In genomic region chr2L:1649244-1649827, dm6 we compare ENCODE assay signal across 1 fruit fly cellular context.
TF ChIP-seq lines count a peak whose summit lies in the region.

No protein-coding gene starts in this region.

TF ChIP-seq in whole organism, embryonic, 481 proteins besides CTCF, POLR2A, EP300 and RAD21 (continued from another document):
- TF ChIP-seq CG13287 (GFP tag; IDR thresholded peaks at IDR 0.05; lab: Robert Waterston, UW; ENCODE audit: partially characterized antibody) (no peak), CG10321 (GFP tag; IDR thresholded peaks at IDR 0.05; lab: Robert Waterston, UW) (peak; percentile 52; the same call in 1 of the 2 replicates), CG10979 (tag; optimal IDR thresholded peaks at IDR 0.05; lab: Kevin White, UChicago) (peak; percentile 95), peb (GFP tag; IDR thresholded peaks at IDR 0.05; lab: Robert Waterston, UW) (peak; percentile 77), CG42726 (GFP tag; IDR thresholded peaks at IDR 0.05; lab: Robert Waterston, UW; ENCODE audit: partially characterized antibody) (peak; percentile 76), CG4820 (GFP tag; optimal IDR thresholded peaks at IDR 0.05; lab: Kevin White, UChicago) (peak; percentile 65), ewg (GFP tag; optimal IDR thresholded peaks at IDR 0.05; lab: Kevin White, UChicago) (peak; percentile 86), B-H1 (GFP tag; IDR thresholded peaks at IDR 0.05; lab: Robert Waterston, UW) (peak; percentile 84), kah (GFP tag; optimal IDR thresholded peaks at IDR 0.05; lab: Kevin White, UChicago) (peak; percentile 93), CG13296 (GFP tag; optimal IDR thresholded peaks at IDR 0.05; lab: Kevin White, UChicago) (peak; percentile 96), CG9797 (GFP tag; optimal IDR thresholded peaks at IDR 0.05; lab: Kevin White, UChicago) (no peak), HmgZ (tag; optimal IDR thresholded peaks at IDR 0.05; lab: Kevin White, UChicago) (no peak), NfI (GFP tag; optimal IDR thresholded peaks at IDR 0.05; lab: Kevin White, UChicago) (peak; percentile 85), BEAF-32 (GFP tag; optimal IDR thresholded peaks at IDR 0.05; lab: Kevin White, UChicago) (no peak), CG12104 (GFP tag; optimal IDR thresholded peaks at IDR 0.05; lab: Kevin White, UChicago) (peak; percentile 62), br (optimal IDR thresholded peaks at IDR 0.05; lab: Kevin White, UChicago) (no peak), maf-S (GFP tag; optimal IDR thresholded peaks at IDR 0.05; lab: Kevin White, UChicago) (no peak), lbe (GFP tag; optimal IDR thresholded peaks at IDR 0.05; lab: Kevin White, UChicago) (no peak), ERR (GFP tag; optimal IDR thresholded peaks at IDR 0.05; lab: Kevin White, UChicago) (no peak), CG7357 (GFP tag; IDR thresholded peaks at IDR 0.05; lab: Robert Waterston, UW) (peak; percentile 82), dm (GFP tag; optimal IDR thresholded peaks at IDR 0.05; lab: Kevin White, UChicago) (no peak), CG8924 (tag; optimal IDR thresholded peaks at IDR 0.05; lab: Kevin White, UChicago) (peak; percentile 95), CG8359 (GFP tag; optimal IDR thresholded peaks at IDR 0.05; lab: Kevin White, UChicago; ENCODE audit: borderline replicate concordance) (peak; percentile 75), ci (GFP tag; IDR thresholded peaks at IDR 0.05; lab: Robert Waterston, UW) (peak; percentile 89), crp (GFP tag; optimal IDR thresholded peaks at IDR 0.05; lab: Kevin White, UChicago) (peak in 1 of 2 experiments; percentile 51), Doc3 (GFP tag; IDR thresholded peaks at IDR 0.05; lab: Robert Waterston, UW; ENCODE audit: partially characterized antibody) (no peak), corto (GFP tag; optimal IDR thresholded peaks at IDR 0.05; lab: Kevin White, UChicago) (peak; percentile 20), jumu (GFP tag; optimal IDR thresholded peaks at IDR 0.05; lab: Kevin White, UChicago) (peak; percentile 48), Hmx (GFP tag; optimal IDR thresholded peaks at IDR 0.05; lab: Kevin White, UChicago) (no peak), CG11504 (tag; optimal IDR thresholded peaks at IDR 0.05; lab: Kevin White, UChicago) (peak; percentile 97), gem (tag; optimal IDR thresholded peaks at IDR 0.05; lab: Kevin White, UChicago) (peak; percentile 99), fd102C (GFP tag; optimal IDR thresholded peaks at IDR 0.05; lab: Kevin White, UChicago) (peak; percentile 3)
